Fruit fly (Drosophila melanogaster) whole organism, pupa: Measurements from ENCODE around the gene BckdhA.

ENCODE experiments used
- CG17806 ChIP-seq: fragments of 200-800 bp; sonication (Bioruptor generic); optimal IDR thresholded peaks from 2 replicates; lab custom pipeline; 2018; ENCODE audit warnings: missing biosample characterization, mild to moderate bottlenecking, missing genetic modification characterization, moderate library complexity
- CG32121 ChIP-seq: fragments of 200-800 bp; sonication (Bioruptor generic); IDR thresholded peaks from 2 replicates; pipeline ENCODE4 v1.3.6; 2022; ENCODE audit warnings: missing biosample characterization, missing genetic modification characterization
- CG34367 ChIP-seq: fragments of 200-800 bp; sonication (Bioruptor generic); optimal IDR thresholded peaks from 2 replicates; lab custom pipeline; 2018; ENCODE audit warnings: missing biosample characterization, mild to moderate bottlenecking, missing genetic modification characterization
- CG8159 ChIP-seq: fragments of 200-800 bp; sonication (Bioruptor generic); optimal IDR thresholded peaks from 3 replicates; lab custom pipeline; 2018; ENCODE audit warnings: missing biosample characterization, mild to moderate bottlenecking, missing genetic modification characterization, moderate library complexity
- CG8301 ChIP-seq: fragments of 200-800 bp; sonication (Bioruptor generic); optimal IDR thresholded peaks from 2 replicates; lab custom pipeline; 2018; ENCODE audit warnings: missing biosample characterization, mild to moderate bottlenecking, missing genetic modification characterization
- EcR ChIP-seq: fragments of 200-800 bp; sonication (Bioruptor generic); optimal IDR thresholded peaks from 3 replicates; lab custom pipeline; 2019; ENCODE audit warnings: missing biosample characterization, missing genetic modification characterization, mild to moderate bottlenecking, moderate library complexity, missing genetic modification reagents
- rn ChIP-seq: fragments of 200-800 bp; sonication (Bioruptor generic); IDR thresholded peaks from 2 replicates; pipeline ENCODE4 v1.3.6; 2022; ENCODE audit warnings: missing biosample characterization, missing genetic modification characterization

DNA sequence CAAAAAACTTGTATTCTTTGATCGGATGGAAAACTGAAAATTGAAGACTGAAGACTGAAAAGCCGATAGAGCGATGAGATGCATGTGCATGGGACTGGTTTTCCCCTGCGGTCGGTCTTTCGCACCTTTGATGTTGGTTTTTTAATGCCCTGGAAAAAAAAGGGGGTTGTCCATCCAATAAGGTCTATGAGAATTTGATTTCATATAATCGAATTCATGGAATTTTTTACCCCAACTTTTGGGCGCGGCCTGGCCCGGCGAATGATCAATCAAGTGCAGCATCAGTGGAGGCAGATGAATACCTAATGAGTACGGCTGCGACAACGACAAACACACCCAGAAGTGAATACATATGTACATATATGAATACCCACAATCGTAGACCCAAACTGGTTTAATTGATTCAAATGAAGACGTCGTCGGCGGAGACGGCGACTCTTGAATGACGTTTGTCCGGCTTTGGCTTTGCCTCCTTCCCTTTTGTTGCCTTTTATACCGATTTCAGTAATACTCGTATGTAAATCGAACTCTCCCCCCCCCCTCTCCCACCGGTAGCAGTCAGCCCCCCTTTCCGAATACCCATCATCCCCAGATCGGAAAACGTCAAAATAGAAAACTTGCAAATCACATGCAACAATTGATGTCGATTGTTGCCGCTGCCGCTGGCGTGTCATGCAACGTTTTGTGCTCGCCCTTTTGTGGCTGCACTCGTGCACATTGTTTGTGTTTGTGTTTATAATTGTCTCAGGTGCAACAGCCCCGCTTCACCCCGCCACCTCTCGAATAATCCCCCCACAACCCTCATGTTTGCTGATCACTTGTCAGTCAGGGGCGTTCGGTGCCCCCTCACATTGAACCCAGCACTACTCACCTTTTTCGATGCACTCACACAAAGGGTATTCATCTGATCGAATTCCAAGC lies 47.7 kb downstream of the BckdhA start:
- TF ChIP-seq rn, result no peak
- no peak for TF ChIP-seq CG8159 (tag; lab: Kevin White, UChicago)
- TF ChIP-seq EcR (GFP tag; lab: Kevin White, UChicago), result peak; percentile 12
- TF ChIP-seq CG8301 (tag; lab: Kevin White, UChicago), result no peak
- no peak for TF ChIP-seq CG32121 (GFP tag; lab: Robert Waterston, UW)
- TF ChIP-seq CG34367, result no peak
- TF ChIP-seq CG17806, result no peak
